Fruit fly (Drosophila melanogaster) Kc167 (cell line): Measurements from ENCODE around the gene Kr-h1.

Experiments
- Sin3A ChIP-seq: fragments of >200 bp; optimal IDR thresholded peaks from 2 replicates; lab custom pipeline; 2018; ENCODE audit warnings: missing external identifiers
- psq ChIP-seq: fragments of >200 bp; optimal IDR thresholded peaks from 2 replicates; lab custom pipeline; 2017; ENCODE audit warnings: missing external identifiers
- ttk ChIP-seq: sonication (Bioruptor generic); optimal IDR thresholded peaks from 2 replicates; lab custom pipeline; 2017; ENCODE audit warnings: missing external identifiers

dm6 chr2L:6065823-6066222 lies 16.6 kb upstream of the Kr-h1 start, which contains the start of the genes Fbw5 and CG9147:
- TF ChIP-seq ttk (no peak), psq (lab: Kevin White, UChicago) (no peak), Sin3A (lab: Kevin White, UChicago) (no peak)
